Worm (Caenorhabditis elegans): Measurements from ENCODE around the gene ccg-1.

Gene ccg-1

DNA sequence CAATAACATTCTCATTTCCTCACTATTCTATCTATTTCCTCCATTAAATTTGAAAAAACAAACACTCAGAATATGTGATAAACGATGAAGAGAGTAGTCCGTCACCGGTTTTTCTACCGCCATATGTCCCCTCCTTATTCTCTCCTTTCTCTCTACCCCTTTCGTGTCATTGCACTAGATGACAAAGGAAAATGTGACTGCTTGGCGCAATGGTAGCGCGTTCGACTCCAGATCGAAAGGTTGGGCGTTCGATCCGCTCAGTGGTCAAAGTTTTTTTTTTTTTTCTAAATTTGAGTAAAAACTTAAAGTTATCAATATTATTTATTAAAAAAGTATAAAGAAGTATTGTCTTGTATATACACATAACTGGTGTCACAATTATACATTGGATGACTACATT, 13.9 kb upstream of the ccg-1 start:
- peak; percentile 21 for TF ChIP-seq pha-4 (tag; optimal IDR thresholded peaks at IDR 0.05)
- peak; percentile 33 for TF ChIP-seq hmg-11 (tag; optimal IDR thresholded peaks at IDR 0.05)
- peak; percentile 31 for TF ChIP-seq snpc-4 (tag; optimal IDR thresholded peaks at IDR 0.05)
- TF ChIP-seq elt-2 (tag; optimal IDR thresholded peaks at IDR 0.05): peak; percentile 1
- TF ChIP-seq ceh-82 (tag; optimal IDR thresholded peaks at IDR 0.05): no peak

DNA sequence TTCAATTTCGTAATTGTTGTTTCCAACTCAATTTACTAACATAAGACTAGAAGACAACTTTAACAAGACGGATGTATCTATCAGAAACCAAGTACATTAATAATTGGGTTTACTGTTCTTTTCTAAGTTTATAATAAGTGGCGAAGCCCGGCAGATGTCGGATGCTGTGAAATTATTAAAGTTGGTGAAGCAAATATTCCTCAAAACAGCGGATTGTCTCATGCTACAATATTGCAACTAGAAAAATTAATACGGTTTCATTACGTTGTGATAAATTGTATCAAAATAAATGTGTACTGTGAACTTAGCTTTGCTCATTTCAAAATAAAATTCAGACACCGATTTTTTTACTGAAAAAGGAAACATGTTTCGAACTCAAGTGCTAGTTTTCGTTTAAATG, 8.0 kb upstream of the ccg-1 start:
- no peak for TF ChIP-seq pqm-1 (tag; optimal IDR thresholded peaks at IDR 0.05)

DNA sequence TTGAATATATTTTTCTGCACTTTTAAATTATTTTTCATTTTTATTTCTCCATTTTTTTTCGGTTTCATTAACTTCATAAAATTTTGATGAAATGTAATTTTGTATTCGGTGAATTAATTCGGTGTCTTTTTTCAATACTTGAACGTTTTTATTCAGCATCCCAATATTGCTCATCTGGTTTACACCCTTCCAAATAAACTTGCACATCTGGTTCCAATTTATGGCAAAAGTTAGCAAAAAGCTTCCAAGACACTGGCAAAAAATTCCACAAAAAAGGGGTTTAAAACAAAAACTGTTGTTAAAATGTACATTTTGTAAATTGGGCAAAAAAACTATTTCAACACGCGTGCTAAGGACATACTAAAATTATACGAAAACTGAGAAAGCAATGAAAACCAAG, 4.6 kb upstream of the ccg-1 start:
- TF ChIP-seq sea-2 (GFP tag; optimal IDR thresholded peaks at IDR 0.05) (no peak), egl-5 (tag; optimal IDR thresholded peaks at IDR 0.05) (no peak), ztf-4 (tag; optimal IDR thresholded peaks at IDR 0.05) (no peak), nhr-12 (tag; optimal IDR thresholded peaks at IDR 0.05) (no peak), egl-27 (tag; optimal IDR thresholded peaks at IDR 0.05) (no peak), nhr-67 (tag; optimal IDR thresholded peaks at IDR 0.05) (no peak), lin-39 (tag; optimal IDR thresholded peaks at IDR 0.05) (no peak), lsy-12 (tag; optimal IDR thresholded peaks at IDR 0.05) (no peak), nhr-237 (tag; optimal IDR thresholded peaks at IDR 0.05) (no peak), ceh-82 (tag; optimal IDR thresholded peaks at IDR 0.05) (no peak), nhr-23 (tag; optimal IDR thresholded peaks at IDR 0.05) (no peak), daf-12 (tag; optimal IDR thresholded peaks at IDR 0.05) (no peak), unc-39 (tag; optimal IDR thresholded peaks at IDR 0.05) (no peak), fkh-10 (GFP tag; optimal IDR thresholded peaks at IDR 0.05) (no peak), unc-62 (GFP tag; optimal IDR thresholded peaks at IDR 0.05) (no peak), nhr-25 (tag; optimal IDR thresholded peaks at IDR 0.05) (no peak), elt-1 (tag; optimal IDR thresholded peaks at IDR 0.05) (no peak), ceh-9 (tag; optimal IDR thresholded peaks at IDR 0.05) (no peak), jun-1 (tag; optimal IDR thresholded peaks at IDR 0.05) (no peak), zag-1 (tag; optimal IDR thresholded peaks at IDR 0.05) (no peak)

ce11 chrIV:15274063-15274462, 1.5 kb downstream of the ccg-1 start:
- TF ChIP-seq elt-3 (tag; optimal IDR thresholded peaks at IDR 0.05): no peak
- TF ChIP-seq lin-39 (tag; optimal IDR thresholded peaks at IDR 0.05): peak; percentile 16
- no peak for TF ChIP-seq ceh-9 (tag; optimal IDR thresholded peaks at IDR 0.05)
- TF ChIP-seq elt-1 (tag; optimal IDR thresholded peaks at IDR 0.05): no peak
- peak; percentile 7 for TF ChIP-seq nhr-11 (tag; optimal IDR thresholded peaks at IDR 0.05)
- no peak for TF ChIP-seq ceh-28 (tag; optimal IDR thresholded peaks at IDR 0.05)
- peak; percentile 20 for TF ChIP-seq nfya-1 (tag; optimal IDR thresholded peaks at IDR 0.05; ENCODE audit: insufficient read depth)
- TF ChIP-seq sea-2 (GFP tag; optimal IDR thresholded peaks at IDR 0.05): no peak

DNA sequence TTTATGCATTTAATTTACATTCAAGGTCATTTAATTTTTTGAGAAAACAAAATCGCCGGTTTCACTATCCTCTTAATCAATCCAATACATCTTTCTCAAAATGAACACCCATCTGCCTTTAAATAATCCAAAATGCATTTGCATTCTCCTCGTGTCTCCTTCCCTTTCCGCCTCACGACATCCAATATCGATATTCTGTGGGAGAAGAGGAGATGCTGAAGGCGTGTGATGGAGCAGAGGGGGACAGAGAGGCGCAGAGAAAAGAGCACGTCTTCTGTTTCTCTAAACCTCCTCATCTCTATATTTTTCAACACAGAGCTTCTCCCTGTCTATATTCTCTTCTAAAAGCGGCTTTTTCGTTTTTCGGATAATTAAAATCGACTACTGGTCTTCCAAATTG, 16.1 kb downstream of the ccg-1 start, which contains the start of gene Y73F8A.5:
Y73F8A.5 (plus strand) TSS at position 321 of the 400 bp plus-strand sequence.
- TF ChIP-seq lin-39 (tag; optimal IDR thresholded peaks at IDR 0.05) (peak; percentile 49), nfya-1 (tag; optimal IDR thresholded peaks at IDR 0.05; ENCODE audit: insufficient read depth) (peak; percentile 51), skn-1 (tag; optimal IDR thresholded peaks at IDR 0.05) (no peak), pha-4 (tag; optimal IDR thresholded peaks at IDR 0.05) (no peak), pqm-1 (tag; optimal IDR thresholded peaks at IDR 0.05) (no peak), fkh-10 (GFP tag; optimal IDR thresholded peaks at IDR 0.05) (peak; percentile 25), nhr-28 (tag; optimal IDR thresholded peaks at IDR 0.05) (no peak), daf-12 (tag; optimal IDR thresholded peaks at IDR 0.05) (no peak), ceh-16 (tag; optimal IDR thresholded peaks at IDR 0.05) (no peak), elt-1 (tag; optimal IDR thresholded peaks at IDR 0.05) (no peak), ztf-4 (tag; optimal IDR thresholded peaks at IDR 0.05) (no peak), snpc-4 (tag; optimal IDR thresholded peaks at IDR 0.05) (no peak), nhr-237 (tag; optimal IDR thresholded peaks at IDR 0.05) (no peak), fos-1 (tag; optimal IDR thresholded peaks at IDR 0.05) (no peak), hmg-11 (tag; optimal IDR thresholded peaks at IDR 0.05) (peak; percentile 65), nhr-43 (tag; optimal IDR thresholded peaks at IDR 0.05; ENCODE audit: poor library complexity, severe bottlenecking) (no peak), nhr-77 (tag; optimal IDR thresholded peaks at IDR 0.05) (no peak), nhr-11 (tag; optimal IDR thresholded peaks at IDR 0.05) (no peak), fkh-2 (tag; optimal IDR thresholded peaks at IDR 0.05) (no peak), eor-1 (tag; optimal IDR thresholded peaks at IDR 0.05) (no peak), elt-2 (tag; optimal IDR thresholded peaks at IDR 0.05) (no peak)

Measured in whole organism, L3 larva.